Worm (Caenorhabditis elegans): Measurements from ENCODE around the gene xdh-1.

DNA sequence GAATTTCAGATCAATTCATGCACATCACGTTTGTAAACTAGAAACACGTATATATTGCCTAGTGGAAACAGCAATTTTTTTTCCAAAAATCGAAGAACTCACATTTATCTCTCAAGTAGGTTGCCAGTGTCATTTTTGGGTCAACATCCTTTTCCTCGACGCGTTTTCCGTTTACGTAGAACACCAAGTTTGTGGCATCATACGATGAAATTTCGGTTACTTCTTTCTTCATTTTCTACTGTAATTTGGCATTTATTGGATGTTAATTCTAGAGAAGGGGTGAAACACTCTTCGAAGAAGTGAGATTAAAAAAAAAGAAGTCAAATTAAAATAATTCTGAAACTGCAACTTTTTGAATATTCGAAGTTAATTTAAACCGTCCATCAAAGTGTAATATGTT lies at the start of gene xdh-1:
- TF ChIP-seq nhr-76 (tag; optimal IDR thresholded peaks at IDR 0.05): no peak
- TF ChIP-seq nhr-28 (tag; optimal IDR thresholded peaks at IDR 0.05): no peak
- no peak for TF ChIP-seq unc-130 (GFP tag; optimal IDR thresholded peaks at IDR 0.05)
- no peak for TF ChIP-seq unc-62 (GFP tag; optimal IDR thresholded peaks at IDR 0.05 in 1 of 2)
- no peak for TF ChIP-seq unc-62 (tag; optimal IDR thresholded peaks at IDR 0.05)
- no peak for TF ChIP-seq tag-97 (GFP tag; IDR thresholded peaks at IDR 0.05)
- TF ChIP-seq zag-1 (tag; optimal IDR thresholded peaks at IDR 0.05): no peak
- no peak for TF ChIP-seq lin-15B (tag; optimal IDR thresholded peaks at IDR 0.05)
- no peak for TF ChIP-seq tra-1 (GFP tag; IDR thresholded peaks at IDR 0.05)
- TF ChIP-seq nhr-42 (GFP tag; IDR thresholded peaks at IDR 0.05): no peak
- TF ChIP-seq fos-1 (tag; optimal IDR thresholded peaks at IDR 0.05): no peak
- no peak for TF ChIP-seq nhr-77 (tag; optimal IDR thresholded peaks at IDR 0.05)
- no peak for TF ChIP-seq egl-27 (tag; optimal IDR thresholded peaks at IDR 0.05)
- TF ChIP-seq jun-1 (tag; optimal IDR thresholded peaks at IDR 0.05): no peak
- no peak for TF ChIP-seq hlh-30 (tag; optimal IDR thresholded peaks at IDR 0.05; ENCODE audit: insufficient read depth)

Data from whole organism, L4 larva.